Fruit fly (Drosophila melanogaster) whole organism, embryonic: ENCODE results near the gene Fit2.

ENCODE experiments used
- ATbp ChIP-seq: fragments of 200-800 bp; sonication (Bioruptor generic); optimal IDR thresholded peaks from 2 replicates; lab custom pipeline; 2017; ENCODE audit warnings: missing biosample characterization, mild to moderate bottlenecking, missing genetic modification characterization, missing genetic modification reagents
- CG1024 ChIP-seq: fragments of 200-800 bp; sonication (Bioruptor generic); IDR thresholded peaks from 2 replicates; pipeline ENCODE4 v1.3.6; 2022; ENCODE audit warnings: missing biosample characterization, missing genetic modification characterization
- CG10565 ChIP-seq: fragments of 200-800 bp; sonication (Bioruptor generic); optimal IDR thresholded peaks from 3 replicates; lab custom pipeline; 2016; ENCODE audit warnings: missing biosample characterization, mild to moderate bottlenecking, missing genetic modification characterization
- CG12769 ChIP-seq: fragments of 200-800 bp; sonication (Bioruptor generic); optimal IDR thresholded peaks from 2 replicates; lab custom pipeline; 2019; ENCODE audit warnings: missing biosample characterization, mild to moderate bottlenecking, missing genetic modification characterization, moderate library complexity
- CG13287 ChIP-seq: fragments of 200-800 bp; sonication (Bioruptor generic); IDR thresholded peaks from 2 replicates; pipeline ENCODE4 v1.3.6; 2022; ENCODE audit warnings: missing biosample characterization, missing genetic modification characterization; ENCODE audit not compliant: partially characterized antibody
- CG14710 ChIP-seq: fragments of 200-800 bp; sonication (Bioruptor generic); optimal IDR thresholded peaks from 3 replicates; lab custom pipeline; 2019; ENCODE audit warnings: missing biosample characterization, mild to moderate bottlenecking, missing genetic modification characterization, moderate library complexity
- CG14965 ChIP-seq: fragments of 200-800 bp; sonication (Bioruptor generic); optimal IDR thresholded peaks from 2 replicates; lab custom pipeline; 2016; ENCODE audit warnings: missing biosample characterization, missing genetic modification characterization, borderline replicate concordance
- CG15269 ChIP-seq: fragments of 200-800 bp; sonication (Bioruptor generic); optimal IDR thresholded peaks from 2 replicates; lab custom pipeline; 2018; ENCODE audit warnings: missing biosample characterization, mild to moderate bottlenecking, missing genetic modification characterization, moderate library complexity
- CG17359 ChIP-seq: fragments of 200-800 bp; sonication (Bioruptor generic); optimal IDR thresholded peaks from 3 replicates; lab custom pipeline; 2018; ENCODE audit warnings: missing biosample characterization, mild to moderate bottlenecking, missing genetic modification characterization, moderate library complexity
- CG17568 ChIP-seq: fragments of 200-800 bp; sonication (Bioruptor generic); optimal IDR thresholded peaks from 2 replicates; lab custom pipeline; 2018; ENCODE audit warnings: missing biosample characterization, mild to moderate bottlenecking, missing genetic modification characterization, moderate library complexity
- CG2678 ChIP-seq: fragments of 200-800 bp; sonication (Bioruptor generic); optimal IDR thresholded peaks from 3 replicates; lab custom pipeline; 2019; ENCODE audit warnings: missing biosample characterization, mild to moderate bottlenecking, missing genetic modification characterization, moderate library complexity
- CG2889 ChIP-seq: fragments of 200-800 bp; sonication (Bioruptor generic); IDR thresholded peaks from 3 replicates; pipeline ENCODE4 v1.3.6; 2022; ENCODE audit warnings: missing biosample characterization, missing genetic modification characterization
- CG30403 ChIP-seq: fragments of 200-800 bp; sonication (Bioruptor generic); optimal IDR thresholded peaks from 3 replicates; lab custom pipeline; 2016; ENCODE audit warnings: missing biosample characterization, missing genetic modification characterization
- CG3065 ChIP-seq: fragments of 200-800 bp; sonication (Bioruptor generic); optimal IDR thresholded peaks from 2 replicates; lab custom pipeline; 2016; ENCODE audit warnings: missing biosample characterization, missing genetic modification characterization
- CG31224 ChIP-seq: fragments of 200-800 bp; sonication (Bioruptor generic); IDR thresholded peaks from 2 replicates; pipeline ENCODE4 v1.3.6; 2022; ENCODE audit warnings: missing biosample characterization, missing genetic modification characterization
- CG4404 ChIP-seq: fragments of 200-800 bp; sonication (Bioruptor generic); IDR thresholded peaks from 2 replicates; pipeline ENCODE4 v1.3.6; 2022; ENCODE audit warnings: missing biosample characterization, missing genetic modification characterization
- CG6654 ChIP-seq: fragments of 200-800 bp; sonication (Bioruptor generic); optimal IDR thresholded peaks from 2 replicates; lab custom pipeline; 2017; ENCODE audit warnings: missing biosample characterization, mild to moderate bottlenecking, missing genetic modification characterization
- CG6689 ChIP-seq: fragments of 200-800 bp; sonication (Bioruptor generic); IDR thresholded peaks from 2 replicates; pipeline ENCODE4 v1.3.6; 2022; ENCODE audit warnings: missing biosample characterization, missing genetic modification characterization
- CG7271 ChIP-seq: fragments of 200-800 bp; sonication (Bioruptor generic); optimal IDR thresholded peaks from 2 replicates; lab custom pipeline; 2018; ENCODE audit warnings: missing biosample characterization, mild to moderate bottlenecking, missing genetic modification characterization, moderate library complexity
- CG8388 ChIP-seq: fragments of 200-800 bp; sonication (Bioruptor generic); optimal IDR thresholded peaks from 2 replicates; lab custom pipeline; 2019; ENCODE audit warnings: missing biosample characterization, mild to moderate bottlenecking, missing genetic modification characterization, moderate library complexity
- CG9932 ChIP-seq: fragments of 200-800 bp; sonication (Bioruptor generic); IDR thresholded peaks from 2 replicates; pipeline ENCODE4 v1.3.6; 2022; ENCODE audit warnings: missing biosample characterization, missing genetic modification characterization
- CkIIα-i1 ChIP-seq: fragments of 200-800 bp; sonication (Bioruptor generic); IDR thresholded peaks from 2 replicates; pipeline ENCODE4 v1.3.6; 2022; ENCODE audit warnings: missing biosample characterization, missing genetic modification characterization
- Dll ChIP-seq: fragments of 200-800 bp; sonication (Bioruptor generic); IDR thresholded peaks from 4 replicates; pipeline ENCODE4 v1.3.6; 2022; ENCODE audit warnings: missing biosample characterization, missing genetic modification characterization; ENCODE audit not compliant: partially characterized antibody
- Doc3 ChIP-seq: fragments of 200-800 bp; sonication (Bioruptor generic); IDR thresholded peaks from 3 replicates; pipeline ENCODE4 v1.3.6; 2022; ENCODE audit warnings: missing biosample characterization, missing genetic modification characterization; ENCODE audit not compliant: partially characterized antibody
- Ets65A ChIP-seq: fragments of 200-800 bp; sonication (Bioruptor generic); peaks from one replicate; lab custom pipeline; 2016; ENCODE audit warnings: missing biosample characterization, missing genetic modification characterization
- HLHmδ ChIP-seq: fragments of 200-800 bp; sonication (Bioruptor generic); optimal IDR thresholded peaks from 2 replicates; lab custom pipeline; 2018; ENCODE audit warnings: missing biosample characterization, mild to moderate bottlenecking, missing genetic modification characterization, moderate library complexity
- Hr39 ChIP-seq: fragments of >200 bp; optimal IDR thresholded peaks from 2 replicates; lab custom pipeline; 2017
- Jarid2 ChIP-seq: fragments of 200-800 bp; sonication (Bioruptor generic); optimal IDR thresholded peaks from 3 replicates; lab custom pipeline; 2017; ENCODE audit warnings: mild to moderate bottlenecking, missing biosample characterization, missing genetic modification reagents, missing genetic modification characterization
- Med ChIP-seq: fragments of 200-800 bp; sonication (Bioruptor generic); peaks from one replicate; lab custom pipeline; 2016; ENCODE audit warnings: missing biosample characterization, missing genetic modification characterization, mild to moderate bottlenecking, inconsistent platforms, moderate library complexity
- Sin3A ChIP-seq: fragments of >200 bp; optimal IDR thresholded peaks from 2 replicates; lab custom pipeline; 2018
- Sox100B ChIP-seq: fragments of 200-800 bp; sonication (Bioruptor generic); optimal IDR thresholded peaks from 3 replicates; lab custom pipeline; 2018; ENCODE audit warnings: missing biosample characterization, mild to moderate bottlenecking, missing genetic modification characterization
- Taf1 ChIP-seq: fragments of 200-800 bp; sonication (Bioruptor generic); IDR thresholded peaks from 2 replicates; pipeline ENCODE4 v1.3.6; 2022; ENCODE audit warnings: missing biosample characterization, missing genetic modification characterization
- Tbp ChIP-seq: fragments of >200 bp; optimal IDR thresholded peaks from 2 replicates; lab custom pipeline; 2018; ENCODE audit warnings: missing biosample characterization, missing genetic modification characterization
- Trl ChIP-seq, 3 experiments: fragments of >200 bp in 2 of 3; fragments of 200-800 bp in 1 of 3; sonication (Bioruptor generic) in 1 of 3; optimal IDR thresholded peaks; 2 replicates in 1 of 3; 3 replicates in 2 of 3; lab custom pipeline; 2016 to 2017; ENCODE audit warnings: missing biosample characterization in 1 of 3, missing genetic modification characterization in 1 of 3
- bigmax ChIP-seq: fragments of 200-800 bp; sonication (Bioruptor generic); optimal IDR thresholded peaks from 2 replicates; lab custom pipeline; 2018; ENCODE audit warnings: missing biosample characterization, mild to moderate bottlenecking, missing genetic modification characterization
- br ChIP-seq: fragments of >200 bp; optimal IDR thresholded peaks from 2 replicates; lab custom pipeline; 2017
- cg ChIP-seq: fragments of 200-800 bp; sonication (Bioruptor generic); optimal IDR thresholded peaks from 3 replicates; lab custom pipeline; 2019; ENCODE audit warnings: missing biosample characterization, mild to moderate bottlenecking, missing genetic modification characterization, moderate library complexity
- croc ChIP-seq: fragments of 200-800 bp; sonication (Bioruptor generic); conservative IDR thresholded peaks from 3 replicates; pipeline ENCODE4 v1.3.6; 2022; ENCODE audit warnings: missing biosample characterization, missing genetic modification characterization
- cwo ChIP-seq: fragments of 200-800 bp; sonication (Bioruptor generic); optimal IDR thresholded peaks from 3 replicates; lab custom pipeline; 2017; ENCODE audit warnings: missing biosample characterization, missing genetic modification characterization, mild to moderate bottlenecking, moderate library complexity, missing genetic modification reagents
- da ChIP-seq: fragments of 200-800 bp; sonication (Bioruptor generic); optimal IDR thresholded peaks from 2 replicates; lab custom pipeline; 2016; ENCODE audit warnings: missing biosample characterization, missing genetic modification characterization
- dati ChIP-seq: fragments of 200-800 bp; sonication (Bioruptor generic); IDR thresholded peaks from 2 replicates; pipeline ENCODE4 v1.3.6; 2022; ENCODE audit warnings: missing biosample characterization, missing genetic modification characterization
- dpn ChIP-seq, 2 experiments: fragments of 200-800 bp; sonication (Bioruptor generic); optimal IDR thresholded peaks; 3 replicates each; lab custom pipeline; 2016; ENCODE audit warnings: missing biosample characterization in 2 of 2, missing genetic modification characterization in 2 of 2
- exex ChIP-seq: fragments of 200-800 bp; sonication (Bioruptor generic); optimal IDR thresholded peaks from 4 replicates; lab custom pipeline; 2018; ENCODE audit warnings: missing biosample characterization, mild to moderate bottlenecking, missing genetic modification characterization, moderate library complexity
- fd3F ChIP-seq: fragments of 200-800 bp; sonication (Bioruptor generic); optimal IDR thresholded peaks from 2 replicates; lab custom pipeline; 2018; ENCODE audit warnings: missing biosample characterization, mild to moderate bottlenecking, missing genetic modification characterization, moderate library complexity
- gcm2 ChIP-seq: fragments of 200-800 bp; sonication (Bioruptor generic); optimal IDR thresholded peaks from 2 replicates; lab custom pipeline; 2016; ENCODE audit warnings: missing biosample characterization, missing genetic modification characterization
- gsb-n ChIP-seq: fragments of 200-800 bp; sonication (Bioruptor generic); optimal IDR thresholded peaks from 3 replicates; lab custom pipeline; 2018; ENCODE audit warnings: missing biosample characterization, mild to moderate bottlenecking, missing genetic modification characterization
- her ChIP-seq: fragments of 200-800 bp; sonication (Bioruptor generic); optimal IDR thresholded peaks from 2 replicates; lab custom pipeline; 2016; ENCODE audit warnings: missing biosample characterization, missing genetic modification characterization
- hth ChIP-seq: fragments of >200 bp; optimal IDR thresholded peaks from 2 replicates; lab custom pipeline; 2017; ENCODE audit warnings: inconsistent platforms
- luna ChIP-seq: fragments of 200-800 bp; sonication (Bioruptor generic); optimal IDR thresholded peaks from 2 replicates; lab custom pipeline; 2016; ENCODE audit warnings: missing biosample characterization, missing genetic modification characterization
- pita ChIP-seq: fragments of 200-800 bp; sonication (Bioruptor generic); optimal IDR thresholded peaks from 2 replicates; lab custom pipeline; 2017; ENCODE audit warnings: missing biosample characterization, mild to moderate bottlenecking, missing genetic modification characterization
- sd ChIP-seq: fragments of 200-800 bp; sonication (Bioruptor generic); optimal IDR thresholded peaks from 3 replicates; lab custom pipeline; 2018; ENCODE audit warnings: missing biosample characterization, mild to moderate bottlenecking, missing genetic modification characterization, moderate library complexity
- wdn ChIP-seq: fragments of 200-800 bp; sonication (Bioruptor generic); IDR thresholded peaks from 2 replicates; pipeline ENCODE4 v1.3.6; 2022; ENCODE audit warnings: missing biosample characterization, missing genetic modification characterization

Gene Fit2

dm6 chr3L:16974645-16975151 is 49.4 kb upstream of the Fit2 start (continued):
- TF ChIP-seq CG17359 (tag; lab: Kevin White, UChicago) (no peak), CG14965 (GFP tag; lab: Kevin White, UChicago) (no peak), CG6654 (GFP tag; lab: Kevin White, UChicago) (no peak), bigmax (no peak), CG15269 (tag; lab: Kevin White, UChicago) (peak; percentile 9), CG17568 (GFP tag; lab: Kevin White, UChicago) (peak; percentile 68), CkIIα-i1 (GFP tag; lab: Robert Waterston, UW) (no peak), hth (lab: Kevin White, UChicago) (no peak), croc (GFP tag; lab: Robert Waterston, UW) (no peak), Sin3A (no peak), Hr39 (lab: Kevin White, UChicago) (no peak), br (lab: Kevin White, UChicago) (no peak), CG30403 (GFP tag; lab: Kevin White, UChicago) (peak; percentile 1), CG31224 (GFP tag; lab: Robert Waterston, UW) (no peak), Tbp (GFP tag; lab: Kevin White, UChicago) (no peak), Sox100B (GFP tag; lab: Kevin White, UChicago) (no peak), cwo (no peak), CG2889 (GFP tag; lab: Robert Waterston, UW) (no peak), CG7271 (tag; lab: Kevin White, UChicago) (no peak), sd (no peak), her (no peak), Trl (optimal IDR thresholded peaks at IDR 0.05; lab: Kevin White, UChicago) (no peak), Trl (GFP tag; optimal IDR thresholded peaks at IDR 0.05; lab: Kevin White, UChicago) (no peak), CG14710 (tag; lab: Kevin White, UChicago) (no peak), dpn (GFP tag; optimal IDR thresholded peaks at IDR 0.05; lab: Kevin White, UChicago) (no peak), CG12769 (no peak), exex (peak; percentile 1), HLHmδ (GFP tag; lab: Kevin White, UChicago) (no peak), Taf1 (GFP tag; lab: Robert Waterston, UW) (no peak), ATbp (GFP tag; lab: Kevin White, UChicago) (peak; percentile 66), CG1024 (no peak), CG13287 (GFP tag; lab: Robert Waterston, UW) (no peak; the same call in 1 of the 2 replicates), dati (GFP tag; lab: Robert Waterston, UW) (no peak), CG3065 (no peak), fd3F (GFP tag; lab: Kevin White, UChicago) (no peak), Dll (GFP tag; lab: Robert Waterston, UW) (no peak), pita (GFP tag; lab: Kevin White, UChicago) (no peak), CG4404 (no peak), Doc3 (GFP tag; lab: Robert Waterston, UW) (no peak), CG6689 (no peak), da (GFP tag; lab: Kevin White, UChicago) (no peak), CG2678 (peak; percentile 35), CG9932 (GFP tag; lab: Robert Waterston, UW) (no peak), gcm2 (GFP tag; lab: Kevin White, UChicago) (no peak), Ets65A (no peak), luna (GFP tag; lab: Kevin White, UChicago) (no peak), CG10565 (GFP tag; lab: Kevin White, UChicago) (no peak), Jarid2 (GFP tag; lab: Kevin White, UChicago) (no peak), Med (no peak), CG8388 (no peak), wdn (GFP tag; lab: Robert Waterston, UW) (no peak), cg (no peak), gsb-n (tag; lab: Kevin White, UChicago) (no peak)
